Worm (Caenorhabditis elegans): ENCODE results near the gene R08B4.3.
A peak's percentile ranks its signal among the peaks of the same experiment; 100 is the strongest.

Gene R08B4.3

DNA sequence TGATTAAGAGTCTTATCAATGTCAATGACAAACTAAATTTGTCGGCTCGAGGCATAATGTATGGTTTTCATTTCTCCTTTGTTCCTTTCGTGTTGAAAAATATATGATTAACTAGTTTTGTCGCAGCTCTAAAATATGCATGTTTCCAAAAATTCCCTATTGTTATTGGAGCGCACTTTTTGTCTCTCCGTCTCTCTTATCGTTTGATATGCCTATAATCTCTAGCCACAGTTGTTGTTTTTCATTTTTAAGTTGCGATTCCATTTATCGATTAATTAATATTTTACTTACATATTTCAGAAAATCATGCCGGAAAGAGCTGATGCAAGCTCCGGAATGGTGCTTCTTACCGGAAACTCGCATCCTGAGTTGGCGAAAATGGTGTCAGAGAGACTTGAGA lies 47.4 kb downstream of the R08B4.3 start, which contains the start of gene W04G3.5:
TSS of gene W04G3.5 (plus strand) at position 301 of the 400 bp plus-strand sequence.
- TF ChIP-seq med-1 (GFP tag; optimal IDR thresholded peaks at IDR 0.05; ENCODE audit: insufficient read depth) = no peak
- no peak for TF ChIP-seq tab-1 (GFP tag; IDR thresholded peaks at IDR 0.05)
- no peak for TF ChIP-seq cog-1 (tag; optimal IDR thresholded peaks at IDR 0.05)
- TF ChIP-seq ztf-23 (GFP tag; IDR thresholded peaks at IDR 0.05) = no peak
- TF ChIP-seq ref-1 (GFP tag; conservative IDR thresholded peaks at IDR 0.05) = no peak
- no peak for TF ChIP-seq klf-2 (GFP tag; conservative IDR thresholded peaks at IDR 0.05)
- no peak for TF ChIP-seq ztf-29 (GFP tag; IDR thresholded peaks at IDR 0.05)
- TF ChIP-seq T22C8.4 (GFP tag; IDR thresholded peaks at IDR 0.05) = no peak
- TF ChIP-seq flt-1 (GFP tag; IDR thresholded peaks at IDR 0.05) = no peak

DNA sequence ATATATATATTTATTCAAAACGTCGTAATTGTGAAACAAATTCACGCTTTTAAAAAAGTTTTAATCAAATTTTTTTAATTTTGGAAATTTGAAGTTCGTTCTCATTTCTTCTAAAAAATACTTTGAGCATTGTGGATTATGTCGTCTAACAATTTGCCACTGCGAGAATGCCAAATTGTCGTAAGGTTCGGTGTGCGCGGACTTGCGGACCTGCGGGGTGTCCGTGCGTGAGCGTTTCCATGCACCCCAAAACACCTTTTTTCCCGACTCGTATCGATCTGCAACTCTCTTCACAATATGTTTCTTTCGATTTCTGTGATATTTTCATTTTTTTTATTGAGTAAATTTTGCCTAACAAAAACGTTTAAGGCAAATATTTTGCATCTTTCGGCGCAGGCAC lies 48.1 kb downstream of the R08B4.3 start:
- TF ChIP-seq cog-1 (tag; optimal IDR thresholded peaks at IDR 0.05) = no peak
- 0 out of 2 replicates have a peak, but pooled peaks have one; percentile 51 for TF ChIP-seq ztf-23 (GFP tag; IDR thresholded peaks at IDR 0.05)
- no peak for TF ChIP-seq tab-1 (GFP tag; IDR thresholded peaks at IDR 0.05)
- TF ChIP-seq ref-1 (GFP tag; conservative IDR thresholded peaks at IDR 0.05) = no peak
- no peak for TF ChIP-seq T22C8.4 (GFP tag; IDR thresholded peaks at IDR 0.05)

Measured in whole organism, midembryonic.